Fruit fly (Drosophila melanogaster) whole organism, wandering third instar larva: ENCODE measurements around the gene CG6901.
A peak's percentile ranks its signal among the peaks of the same experiment; 100 is the strongest.

ENCODE experiments used
- Abd-B ChIP-seq: fragments of >200 bp; optimal IDR thresholded peaks from 2 replicates; lab custom pipeline; 2017; ENCODE audit warnings: missing biosample characterization, missing genetic modification characterization
- CG32264 ChIP-seq: fragments of 200-800 bp; sonication (Bioruptor generic); optimal IDR thresholded peaks from 2 replicates; lab custom pipeline; 2016; ENCODE audit warnings: missing biosample characterization, missing genetic modification characterization
- CG9705 ChIP-seq: fragments of 200-800 bp; sonication (Bioruptor generic); optimal IDR thresholded peaks from 2 replicates; lab custom pipeline; 2018; ENCODE audit warnings: missing biosample characterization, mild to moderate bottlenecking, missing genetic modification characterization
- CrebA ChIP-seq: fragments of 200-800 bp; sonication (Bioruptor generic); optimal IDR thresholded peaks from 2 replicates; lab custom pipeline; 2016; ENCODE audit warnings: missing biosample characterization, mild to moderate bottlenecking, missing genetic modification characterization, borderline replicate concordance
- Dfd ChIP-seq: fragments of >200 bp; optimal IDR thresholded peaks from 2 replicates; lab custom pipeline; 2017; ENCODE audit warnings: missing biosample characterization, missing genetic modification characterization
- Dif ChIP-seq: fragments of 200-275, 200-300 bp; sonication (Bioruptor generic); optimal IDR thresholded peaks from 2 replicates; lab custom pipeline; 2018; ENCODE audit warnings: missing biosample characterization, missing genetic modification characterization; ENCODE audit not compliant: partially characterized antibody
- GATAd ChIP-seq: sonication (Bioruptor generic); optimal IDR thresholded peaks from 2 replicates; lab custom pipeline; 2016; ENCODE audit warnings: missing biosample characterization, missing genetic modification characterization
- HLH106 ChIP-seq: fragments of 200-800 bp; optimal IDR thresholded peaks from 3 replicates; lab custom pipeline; 2019; ENCODE audit warnings: missing biosample characterization, mild to moderate bottlenecking, missing genetic modification characterization, moderate library complexity
- Hnf4 ChIP-seq: fragments of 200-800 bp; sonication (Bioruptor generic); optimal IDR thresholded peaks from 2 replicates; lab custom pipeline; 2016; ENCODE audit warnings: missing biosample characterization, mild to moderate bottlenecking, missing genetic modification characterization
- Hr78 ChIP-seq: fragments of >200 bp; optimal IDR thresholded peaks from 2 replicates; lab custom pipeline; 2017; ENCODE audit warnings: missing biosample characterization, missing genetic modification characterization
- Hr83 ChIP-seq: fragments of 200-300 bp; sonication (Bioruptor generic); optimal IDR thresholded peaks from 2 replicates; lab custom pipeline; 2016; ENCODE audit warnings: missing biosample characterization, mild to moderate bottlenecking, missing genetic modification characterization, moderate library complexity; ENCODE audit not compliant: poor library complexity, severe bottlenecking
- Jra ChIP-seq: sonication (Bioruptor generic); optimal IDR thresholded peaks from 2 replicates; lab custom pipeline; 2016; ENCODE audit warnings: missing biosample characterization, missing genetic modification characterization
- Mio ChIP-seq: sonication (Bioruptor generic); optimal IDR thresholded peaks from 2 replicates; lab custom pipeline; 2016; ENCODE audit warnings: missing biosample characterization, missing genetic modification characterization
- Myc ChIP-seq: fragments of >200 bp; optimal IDR thresholded peaks from 2 replicates; lab custom pipeline; 2017
- N ChIP-seq: fragments of >200 bp; optimal IDR thresholded peaks from 2 replicates; lab custom pipeline; 2018; ENCODE audit warnings: missing biosample characterization, missing external identifiers, missing genetic modification characterization
- OdsH ChIP-seq: fragments of 200-800 bp; sonication (Bioruptor generic); optimal IDR thresholded peaks from 2 replicates; lab custom pipeline; 2016; ENCODE audit warnings: missing biosample characterization, mild to moderate bottlenecking, missing genetic modification characterization
- Rel ChIP-seq, 2 experiments: fragments of 200-800 bp; sonication (Bioruptor generic) in 1 of 2; optimal IDR thresholded peaks; 2 replicates in 1 of 2; 3 replicates in 1 of 2; lab custom pipeline; 2016 to 2019; ENCODE audit warnings: mild to moderate bottlenecking in 2 of 2, missing biosample characterization in 2 of 2, missing genetic modification characterization in 2 of 2, moderate library complexity in 1 of 2
- Sp1 ChIP-seq: fragments of 200-800 bp; sonication (Bioruptor generic); optimal IDR thresholded peaks from 3 replicates; lab custom pipeline; 2019; ENCODE audit warnings: missing biosample characterization, mild to moderate bottlenecking, missing genetic modification characterization, moderate library complexity
- Vsx2 ChIP-seq: fragments of 200-300, 225-300 bp; sonication (Bioruptor generic); optimal IDR thresholded peaks from 2 replicates; lab custom pipeline; 2018; ENCODE audit warnings: missing biosample characterization, missing genetic modification characterization; ENCODE audit not compliant: partially characterized antibody
- br ChIP-seq: fragments of 200-800 bp; sonication (Bioruptor generic); optimal IDR thresholded peaks from 2 replicates; lab custom pipeline; 2016; ENCODE audit warnings: missing biosample characterization, missing genetic modification characterization
- brk ChIP-seq: fragments of 200-800 bp; sonication (Bioruptor generic); optimal IDR thresholded peaks from 2 replicates; lab custom pipeline; 2016; ENCODE audit warnings: missing biosample characterization, mild to moderate bottlenecking, missing genetic modification characterization
- dl ChIP-seq, 2 experiments: fragments of 175-275, 200-275 bp in 1 of 2; fragments of 200-275 bp in 1 of 2; sonication (Bioruptor generic); optimal IDR thresholded peaks; lab custom pipeline; 2018; ENCODE audit warnings: mild to moderate bottlenecking in 2 of 2, missing biosample characterization in 2 of 2, missing genetic modification characterization in 2 of 2, moderate library complexity in 2 of 2; ENCODE audit not compliant: partially characterized antibody in 2 of 2, insufficient read depth in 1 of 2
- dmrt93B ChIP-seq: fragments of 200-800 bp; sonication (Bioruptor generic); optimal IDR thresholded peaks from 2 replicates; lab custom pipeline; 2018; ENCODE audit warnings: missing biosample characterization, mild to moderate bottlenecking, missing genetic modification characterization
- dsf ChIP-seq: sonication (Bioruptor generic); optimal IDR thresholded peaks from 2 replicates; lab custom pipeline; 2016; ENCODE audit warnings: missing biosample characterization, missing genetic modification characterization, borderline replicate concordance
- ey ChIP-seq: fragments of 200-800 bp; sonication (Bioruptor generic); optimal IDR thresholded peaks from 2 replicates; lab custom pipeline; 2016; ENCODE audit warnings: missing biosample characterization, missing genetic modification characterization
- foxo ChIP-seq, 2 experiments: fragments of 200-800 bp; sonication (Bioruptor generic); optimal IDR thresholded peaks; 2 replicates in 1 of 2; 3 replicates in 1 of 2; lab custom pipeline; 2016 to 2017; ENCODE audit warnings: missing biosample characterization in 2 of 2, missing genetic modification characterization in 2 of 2
- fru ChIP-seq: fragments of 200-800 bp; sonication (Bioruptor generic); optimal IDR thresholded peaks from 3 replicates; lab custom pipeline; 2016; ENCODE audit warnings: missing biosample characterization, mild to moderate bottlenecking, missing genetic modification characterization
- h ChIP-seq: fragments of 200-800 bp; sonication (Bioruptor generic); optimal IDR thresholded peaks from 3 replicates; lab custom pipeline; 2016; ENCODE audit warnings: missing biosample characterization, mild to moderate bottlenecking, missing genetic modification characterization
- jim ChIP-seq: fragments of 175-275, 200-325 bp; sonication (Bioruptor generic); optimal IDR thresholded peaks from 2 replicates; lab custom pipeline; 2016; ENCODE audit warnings: missing biosample characterization, mild to moderate bottlenecking, missing genetic modification characterization
- lola ChIP-seq: fragments of >200 bp; optimal IDR thresholded peaks from 2 replicates; lab custom pipeline; 2017; ENCODE audit warnings: missing biosample characterization, missing genetic modification characterization
- pan ChIP-seq: fragments of >200 bp; optimal IDR thresholded peaks from 2 replicates; lab custom pipeline; 2017
- psq ChIP-seq: fragments of 200-800 bp; sonication (Bioruptor generic); optimal IDR thresholded peaks from 3 replicates; lab custom pipeline; 2017; ENCODE audit warnings: missing biosample characterization, mild to moderate bottlenecking, missing genetic modification characterization, moderate library complexity
- rgr ChIP-seq: fragments of 200-800 bp; sonication (Bioruptor generic); optimal IDR thresholded peaks from 3 replicates; lab custom pipeline; 2016; ENCODE audit warnings: missing biosample characterization, mild to moderate bottlenecking, missing genetic modification characterization
- sage ChIP-seq: fragments of 200-800 bp; sonication (Bioruptor generic); optimal IDR thresholded peaks from 2 replicates; lab custom pipeline; 2016; ENCODE audit warnings: missing biosample characterization, mild to moderate bottlenecking, missing genetic modification characterization
- sv ChIP-seq: fragments of 200-800 bp; sonication (Bioruptor generic); optimal IDR thresholded peaks from 3 replicates; lab custom pipeline; 2016; ENCODE audit warnings: missing biosample characterization, missing genetic modification characterization
- tai ChIP-seq: sonication (Bioruptor generic); optimal IDR thresholded peaks from 2 replicates; lab custom pipeline; 2016; ENCODE audit warnings: missing biosample characterization, missing genetic modification characterization
- usp ChIP-seq: fragments of >200 bp; optimal IDR thresholded peaks from 2 replicates; lab custom pipeline; 2017; ENCODE audit warnings: missing biosample characterization, missing genetic modification characterization
- woc ChIP-seq: sonication (Bioruptor generic); optimal IDR thresholded peaks from 2 replicates; lab custom pipeline; 2016; ENCODE audit warnings: missing biosample characterization, mild to moderate bottlenecking, missing genetic modification characterization

Gene CG6901

dm6 chr3R:16280003-16280998 lies 42.9 kb upstream of the CG6901 start:
- TF ChIP-seq foxo (GFP tag; optimal IDR thresholded peaks at IDR 0.05; lab: Kevin White, UChicago) (peak; percentile 98 to 99), tai (GFP tag; lab: Kevin White, UChicago) (peak; percentile 99), Abd-B (GFP tag; lab: Kevin White, UChicago) (no peak), GATAd (GFP tag; lab: Kevin White, UChicago) (peak; percentile 97), fru (GFP tag; lab: Kevin White, UChicago) (peak; percentile 99), Rel (GFP tag; optimal IDR thresholded peaks at IDR 0.05; lab: Kevin White, UChicago) (peak; percentile 96), Rel (tag; optimal IDR thresholded peaks at IDR 0.05; lab: Kevin White, UChicago) (peak; percentile 93), dl (GFP tag; optimal IDR thresholded peaks at IDR 0.05; lab: Kevin White, UChicago; ENCODE audit: insufficient read depth in 1 of 2, partially characterized antibody in 2 of 2) (peak; percentile 48 to 68), Hr83 (GFP tag; lab: Kevin White, UChicago) (peak; percentile 61), Myc (lab: Kevin White, UChicago) (no peak), rgr (peak; percentile 100), brk (GFP tag; lab: Kevin White, UChicago) (peak; percentile 99), usp (GFP tag; lab: Kevin White, UChicago) (no peak), CG9705 (GFP tag; lab: Kevin White, UChicago) (peak; percentile 98), sage (GFP tag; lab: Kevin White, UChicago) (peak; percentile 98), ey (GFP tag; lab: Kevin White, UChicago) (peak; percentile 100), Vsx2 (peak; percentile 58), woc (GFP tag; lab: Kevin White, UChicago) (peak; percentile 99), dsf (GFP tag; lab: Kevin White, UChicago) (peak; percentile 98), dmrt93B (GFP tag; lab: Kevin White, UChicago) (peak; percentile 99), Dif (GFP tag; lab: Kevin White, UChicago) (peak; percentile 84), Hnf4 (GFP tag; lab: Kevin White, UChicago) (peak; percentile 99), lola (GFP tag; lab: Kevin White, UChicago) (no peak), Hr78 (GFP tag; lab: Kevin White, UChicago) (no peak), jim (GFP tag; lab: Kevin White, UChicago) (peak; percentile 20), N (GFP tag; lab: Kevin White, UChicago) (no peak), CG32264 (GFP tag; lab: Kevin White, UChicago) (peak; percentile 99), OdsH (GFP tag; lab: Kevin White, UChicago) (peak; percentile 100), br (peak; percentile 100), Sp1 (peak; percentile 100), Jra (peak; percentile 99), pan (lab: Kevin White, UChicago) (no peak), CrebA (peak; percentile 95), psq (GFP tag; lab: Kevin White, UChicago) (peak; percentile 100), sv (GFP tag; lab: Kevin White, UChicago) (peak; percentile 99), Dfd (GFP tag; lab: Kevin White, UChicago) (peak; percentile 98), Mio (GFP tag; lab: Kevin White, UChicago) (peak; percentile 94), HLH106 (tag; lab: Kevin White, UChicago) (peak; percentile 99), h (GFP tag; lab: Kevin White, UChicago) (peak; percentile 100)
